Worm (Caenorhabditis elegans): ENCODE measurements around the gene cdh-4.

- TF ChIP-seq C34F6.9 (tag; optimal IDR thresholded peaks at IDR 0.05) (peak; percentile 58), nhr-12 (tag; optimal IDR thresholded peaks at IDR 0.05) (no peak), ceh-82 (tag; optimal IDR thresholded peaks at IDR 0.05) (no peak)
Observed at ce11 chrIII:4578385-4578903, 58.3 kb downstream of the cdh-4 start, which contains the start of the genes sel-5 and wdr-48.
